Worm (Caenorhabditis elegans) whole organism, midembryonic: ENCODE data around the gene str-248.

Experiments used
- T22C8.4 ChIP-seq: fragments of 200-800 bp; sonication (Bioruptor generic); IDR thresholded peaks from 2 replicates; pipeline ENCODE4 v1.3.6; 2022; ENCODE audit warnings: missing genetic modification characterization, missing compliant biosample characterization
- cog-1 ChIP-seq: sonication (generic microtip); optimal IDR thresholded peaks from 2 replicates; lab custom pipeline; 2016; ENCODE audit warnings: missing genetic modification characterization, missing compliant biosample characterization
- flt-1 ChIP-seq: fragments of 200-800 bp; sonication (Bioruptor generic); IDR thresholded peaks from 2 replicates; pipeline ENCODE4 v1.3.6; 2022; ENCODE audit warnings: missing genetic modification characterization, missing compliant biosample characterization
- klf-2 ChIP-seq: fragments of 200-800 bp; sonication (Bioruptor generic); conservative IDR thresholded peaks from 2 replicates; pipeline ENCODE4 v1.3.6; 2022; ENCODE audit warnings: missing genetic modification reagents, missing genetic modification characterization, missing compliant biosample characterization
- med-1 ChIP-seq: sonication (generic microtip); optimal IDR thresholded peaks from 2 replicates; lab custom pipeline; 2017; ENCODE audit warnings: missing genetic modification characterization, mild to moderate bottlenecking, missing compliant biosample characterization, antibody characterized with exemption, missing genetic modification reagents; ENCODE audit not compliant: insufficient read depth
- ref-1 ChIP-seq: fragments of 200-800 bp; sonication (Bioruptor generic); conservative IDR thresholded peaks from 2 replicates; pipeline ENCODE4 v1.3.6; 2022; ENCODE audit warnings: missing genetic modification reagents, missing genetic modification characterization, missing compliant biosample characterization
- ztf-23 ChIP-seq: fragments of 200-800 bp; sonication (Bioruptor generic); IDR thresholded peaks from 2 replicates; pipeline ENCODE4 v1.3.6; 2022; ENCODE audit warnings: missing genetic modification reagents, missing genetic modification characterization, missing compliant biosample characterization
- ztf-29 ChIP-seq: fragments of 200-800 bp; sonication (Bioruptor generic); IDR thresholded peaks from 2 replicates; pipeline ENCODE4 v1.3.6; 2022; ENCODE audit warnings: missing genetic modification reagents, missing genetic modification characterization, missing compliant biosample characterization

DNA sequence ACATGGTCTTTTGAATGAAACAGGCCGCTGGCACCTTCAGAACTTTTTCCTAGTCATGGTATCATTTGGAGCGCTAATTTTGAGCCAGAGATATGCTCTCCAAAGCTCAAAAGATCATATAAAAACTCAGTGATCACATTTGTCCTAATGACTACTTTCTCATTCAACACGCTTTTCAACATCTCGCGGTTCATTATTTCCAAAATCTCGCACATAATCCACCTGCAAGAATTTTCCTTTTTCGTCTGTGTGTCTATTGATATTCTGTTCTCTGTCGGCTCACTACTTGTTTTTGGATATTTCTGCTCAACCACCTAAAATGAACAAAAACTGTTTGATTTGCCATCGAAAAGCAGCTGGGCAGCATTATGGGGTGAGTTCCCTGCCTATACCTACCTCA is 44.3 kb upstream of the str-248 start, which contains the start of gene nhr-51:
- TF ChIP-seq flt-1 (GFP tag; lab: Robert Waterston, UW) (no peak), ztf-23 (GFP tag; lab: Robert Waterston, UW) (no peak), ztf-29 (no peak), klf-2 (GFP tag; lab: Robert Waterston, UW) (no peak), ref-1 (no peak), T22C8.4 (GFP tag; lab: Robert Waterston, UW) (no peak), cog-1 (tag; lab: Kevin White, UChicago) (no peak), med-1 (GFP tag; lab: Kevin White, UChicago) (no peak)
